Fruit fly (Drosophila melanogaster): ENCODE results near the gene mfr.

Gene mfr

DNA sequence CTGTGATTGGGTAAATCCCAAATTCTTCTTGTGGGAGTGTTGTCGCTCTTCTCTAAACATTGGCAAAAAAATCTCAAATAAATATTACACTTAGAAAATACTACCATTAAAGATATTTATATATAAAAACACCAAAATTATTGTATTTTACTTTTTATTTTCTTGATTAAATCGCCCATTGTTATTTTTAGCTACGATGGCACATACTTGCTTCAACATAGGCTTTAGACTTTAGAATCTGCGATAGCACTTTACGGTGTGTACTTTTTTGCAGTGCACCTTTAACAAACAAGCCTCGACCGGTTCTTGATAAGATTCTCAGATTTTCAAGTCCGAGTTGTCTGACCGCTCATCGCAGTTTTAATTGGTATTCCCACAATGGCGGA lies 42.2 kb upstream of the mfr start, which contains the start of gene GNBP3 (continued):
- no peak for TF ChIP-seq Hnf4 (GFP tag; optimal IDR thresholded peaks at IDR 0.05)
- TF ChIP-seq Dfd (GFP tag; optimal IDR thresholded peaks at IDR 0.05), result no peak
- TF ChIP-seq psq (GFP tag; optimal IDR thresholded peaks at IDR 0.05), result peak; percentile 84
- TF ChIP-seq CrebA (GFP tag; optimal IDR thresholded peaks at IDR 0.05; ENCODE audit: borderline replicate concordance), result no peak
- peak; percentile 83 for TF ChIP-seq ey (GFP tag; optimal IDR thresholded peaks at IDR 0.05)
- peak; percentile 79 for TF ChIP-seq CG9705 (GFP tag; optimal IDR thresholded peaks at IDR 0.05)
- peak; percentile 95 for TF ChIP-seq rgr (GFP tag; optimal IDR thresholded peaks at IDR 0.05)
- peak; percentile 96 for TF ChIP-seq sage (GFP tag; optimal IDR thresholded peaks at IDR 0.05)
- TF ChIP-seq brk (GFP tag; optimal IDR thresholded peaks at IDR 0.05), result no peak

DNA sequence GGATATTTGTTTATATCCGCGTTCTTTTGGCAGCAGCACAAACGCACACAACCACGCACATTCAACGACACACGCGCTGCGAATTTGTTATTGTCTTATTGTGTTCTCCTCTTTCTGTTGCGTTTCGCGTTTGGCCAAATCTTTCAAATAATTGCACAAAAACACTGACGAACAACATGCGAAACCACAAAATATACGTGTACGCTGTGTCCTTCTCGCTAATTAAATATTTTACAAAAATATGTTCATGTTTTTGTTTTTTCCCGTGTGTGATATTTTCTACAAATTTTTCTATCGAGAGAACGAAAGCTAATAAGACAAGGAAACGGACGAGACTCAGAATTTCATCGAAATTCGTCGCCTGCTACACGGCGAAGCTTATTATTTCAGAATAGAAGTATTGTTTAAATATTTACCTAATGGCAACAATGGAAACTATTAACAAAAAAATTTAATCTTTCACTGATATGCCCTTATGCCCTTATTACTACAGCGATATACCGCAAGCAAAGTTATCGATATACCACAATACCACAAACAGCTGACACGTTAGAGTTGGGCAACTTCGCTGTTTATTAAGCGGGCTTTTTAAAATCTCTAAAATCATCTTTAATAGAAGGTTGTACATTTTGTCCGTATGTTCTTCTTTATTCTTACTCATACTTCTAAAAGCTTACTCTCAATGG lies 41.6 kb upstream of the mfr start, which contains the start of the genes CG43783 and orb2:
Gene CG43783, minus strand, starts transcription at position 311 of the 686 bp plus-strand sequence.
Gene orb2, minus strand, starts transcription at position 502 of the 686 bp plus-strand sequence.
- TF ChIP-seq Vsx2 (GFP tag; optimal IDR thresholded peaks at IDR 0.05; ENCODE audit: partially characterized antibody), result peak; percentile 64
- peak; percentile 31 for TF ChIP-seq psq (GFP tag; optimal IDR thresholded peaks at IDR 0.05)
- TF ChIP-seq fru (GFP tag; optimal IDR thresholded peaks at IDR 0.05), result peak; percentile 89
- no peak for TF ChIP-seq Jra (GFP tag; optimal IDR thresholded peaks at IDR 0.05)
- TF ChIP-seq Rel (GFP tag; optimal IDR thresholded peaks at IDR 0.05), result no peak
- no peak for TF ChIP-seq Rel (tag; optimal IDR thresholded peaks at IDR 0.05)
- TF ChIP-seq CG32264 (GFP tag; optimal IDR thresholded peaks at IDR 0.05), result peak; percentile 10
- TF ChIP-seq Hr83 (GFP tag; optimal IDR thresholded peaks at IDR 0.05; ENCODE audit: poor library complexity, severe bottlenecking), result peak; percentile 6

DNA sequence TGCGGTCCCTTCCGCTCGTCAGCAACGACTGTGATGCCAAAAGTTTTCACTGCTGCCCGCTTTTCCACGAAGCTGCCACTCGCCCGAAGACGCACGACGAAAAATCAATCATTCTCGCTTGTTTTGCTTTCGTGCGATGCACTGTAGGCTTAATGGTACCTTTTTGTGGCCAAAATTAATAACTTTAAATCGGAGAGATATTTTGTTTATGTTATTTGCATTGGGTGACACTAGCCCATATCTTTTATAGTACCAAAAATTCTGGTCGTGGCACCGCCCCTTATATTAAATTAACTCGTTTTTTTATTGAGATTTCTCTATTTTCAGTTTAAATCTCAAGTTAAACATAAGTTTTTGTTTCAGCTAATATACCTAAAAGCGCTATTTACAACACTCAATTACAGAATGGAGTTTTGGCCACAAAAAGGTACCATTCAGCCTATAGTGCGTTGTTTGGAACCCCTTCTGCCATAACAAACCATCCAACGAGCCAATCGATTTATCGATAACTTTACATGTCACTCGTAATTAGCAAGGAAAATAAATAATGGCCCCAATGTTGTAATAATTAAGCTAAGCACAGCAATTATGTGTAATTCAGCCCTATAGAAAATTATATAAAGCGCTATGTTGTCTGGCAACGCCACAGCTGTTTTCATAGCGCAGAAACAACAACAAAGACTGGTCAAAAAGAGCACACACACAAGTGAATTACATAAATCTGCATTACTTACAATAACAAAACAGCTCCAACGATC lies 40.9 kb upstream of the mfr start:
- TF ChIP-seq br (GFP tag; optimal IDR thresholded peaks at IDR 0.05) (peak; percentile 58), pan (optimal IDR thresholded peaks at IDR 0.05) (no peak), Vsx2 (GFP tag; optimal IDR thresholded peaks at IDR 0.05; ENCODE audit: partially characterized antibody) (peak; percentile 53), Hr78 (GFP tag; optimal IDR thresholded peaks at IDR 0.05) (no peak), Abd-B (GFP tag; optimal IDR thresholded peaks at IDR 0.05) (no peak), lola (GFP tag; optimal IDR thresholded peaks at IDR 0.05) (no peak), Myc (optimal IDR thresholded peaks at IDR 0.05) (no peak), Hr83 (GFP tag; optimal IDR thresholded peaks at IDR 0.05; ENCODE audit: poor library complexity, severe bottlenecking) (no peak), sv (GFP tag; optimal IDR thresholded peaks at IDR 0.05) (peak; percentile 12), h (GFP tag; optimal IDR thresholded peaks at IDR 0.05) (peak; percentile 56), Sp1 (GFP tag; optimal IDR thresholded peaks at IDR 0.05) (peak; percentile 61), usp (GFP tag; optimal IDR thresholded peaks at IDR 0.05) (no peak), OdsH (GFP tag; optimal IDR thresholded peaks at IDR 0.05) (peak; percentile 15), HLH106 (tag; optimal IDR thresholded peaks at IDR 0.05) (peak; percentile 66), brk (GFP tag; optimal IDR thresholded peaks at IDR 0.05) (no peak), Dfd (GFP tag; optimal IDR thresholded peaks at IDR 0.05) (no peak), Dif (GFP tag; optimal IDR thresholded peaks at IDR 0.05; ENCODE audit: partially characterized antibody) (peak; percentile 4), CG32264 (GFP tag; optimal IDR thresholded peaks at IDR 0.05) (no peak), ey (GFP tag; optimal IDR thresholded peaks at IDR 0.05) (peak; percentile 36), dmrt93B (GFP tag; optimal IDR thresholded peaks at IDR 0.05) (no peak), GATAd (GFP tag; optimal IDR thresholded peaks at IDR 0.05) (no peak), woc (GFP tag; optimal IDR thresholded peaks at IDR 0.05) (peak; percentile 65), rgr (GFP tag; optimal IDR thresholded peaks at IDR 0.05) (peak; percentile 32), fru (GFP tag; optimal IDR thresholded peaks at IDR 0.05) (peak; percentile 43), Hnf4 (GFP tag; optimal IDR thresholded peaks at IDR 0.05) (peak; percentile 29), CG9705 (GFP tag; optimal IDR thresholded peaks at IDR 0.05) (no peak), foxo (GFP tag; optimal IDR thresholded peaks at IDR 0.05) (peak in 1 of 2 experiments; percentile 62)
